Fruit fly (Drosophila melanogaster): ENCODE data around the gene CG11975.

dm6 chr3R:9037946-9038345, 44.9 kb downstream of the CG11975 start:
- TF ChIP-seq CG8478 (optimal IDR thresholded peaks at IDR 0.05) (no peak), CTCF (optimal IDR thresholded peaks at IDR 0.05) (no peak)
